Fruit fly (Drosophila melanogaster): ENCODE results near the gene lmgB.

Gene lmgB

DNA sequence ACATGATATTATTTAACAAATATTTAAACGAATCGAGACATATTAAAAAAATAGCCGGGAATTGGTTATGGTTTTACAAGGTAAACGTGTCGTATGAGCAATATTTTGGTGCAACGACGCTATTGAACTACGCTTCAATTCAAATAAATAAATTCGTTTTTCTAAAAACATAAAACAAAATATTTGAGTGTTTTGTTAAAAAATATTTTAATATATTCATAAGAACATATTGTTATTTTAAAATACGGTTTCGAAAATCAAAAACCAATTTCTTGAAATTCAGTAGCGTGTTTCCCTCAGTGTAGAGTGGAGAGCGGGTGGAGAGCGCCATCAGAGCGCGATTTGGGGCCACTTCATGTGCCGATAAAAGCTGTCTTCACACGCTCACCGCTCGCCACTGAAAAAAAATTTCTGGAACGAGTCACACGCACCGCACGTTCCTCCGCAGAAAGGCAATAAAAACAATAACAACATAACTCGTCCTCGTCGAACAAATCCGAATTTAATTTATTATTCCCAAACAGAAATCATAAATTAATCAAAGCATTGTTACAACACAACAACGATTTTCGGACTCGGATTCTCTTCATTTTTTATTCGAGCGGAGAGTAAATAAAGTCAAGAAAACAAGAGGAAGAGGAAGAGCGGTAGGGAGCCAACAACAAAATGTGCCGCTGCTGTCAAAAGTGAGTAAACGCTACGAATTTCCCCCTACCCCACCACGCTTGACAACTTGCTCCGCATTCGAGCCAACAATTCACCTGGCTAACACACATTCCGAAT, 7.2 kb upstream of the lmgB start (continued):
- TF ChIP-seq CG11560 (tag; IDR thresholded peaks at IDR 0.05) = peak; percentile 74; the same call in 1 of the 3 replicates
- peak; percentile 78 for TF ChIP-seq ewg (GFP tag; optimal IDR thresholded peaks at IDR 0.05)
- no peak for TF ChIP-seq ham (GFP tag; IDR thresholded peaks at IDR 0.05)
- TF ChIP-seq grau (tag; optimal IDR thresholded peaks at IDR 0.05) = peak; percentile 91
- peak; percentile 92 for TF ChIP-seq D19A (tag; optimal IDR thresholded peaks at IDR 0.05)
- TF ChIP-seq CG14441 (GFP tag; IDR thresholded peaks at IDR 0.05) = peak; percentile 71
- TF ChIP-seq CG10565 (GFP tag; optimal IDR thresholded peaks at IDR 0.05) = peak; percentile 51
- TF ChIP-seq CG17612 (GFP tag; IDR thresholded peaks at IDR 0.05) = peak; percentile 9; the same call in 1 of the 2 replicates
- peak; percentile 87 for TF ChIP-seq salm (tag; optimal IDR thresholded peaks at IDR 0.05)
- TF ChIP-seq Blimp-1 (GFP tag; optimal IDR thresholded peaks at IDR 0.05) = peak; percentile 90
- TF ChIP-seq Rfx (GFP tag; IDR thresholded peaks at IDR 0.05) = peak; percentile 64
- peak; percentile 82 for TF ChIP-seq Sox102F (GFP tag; optimal IDR thresholded peaks at IDR 0.05)
- TF ChIP-seq CG9876 (GFP tag; optimal IDR thresholded peaks at IDR 0.05) = no peak
- TF ChIP-seq CG43689 (GFP tag; IDR thresholded peaks at IDR 0.05) = peak; percentile 61
- no peak for TF ChIP-seq crc (GFP tag; optimal IDR thresholded peaks at IDR 0.05)
- TF ChIP-seq Optix (GFP tag; IDR thresholded peaks at IDR 0.05) = peak; percentile 62; the same call in 2 of the 3 replicates
- peak; percentile 80 for TF ChIP-seq Xrp1 (GFP tag; IDR thresholded peaks at IDR 0.05)
- no peak for TF ChIP-seq bbx (GFP tag; IDR thresholded peaks at IDR 0.05; ENCODE audit: partially characterized antibody)
- TF ChIP-seq B-H1 (GFP tag; IDR thresholded peaks at IDR 0.05) = peak; percentile 43; the same call in 2 of the 3 replicates
- TF ChIP-seq nerfin-1 (tag; optimal IDR thresholded peaks at IDR 0.05) = peak; percentile 87
- no peak for TF ChIP-seq CG16863 (GFP tag; optimal IDR thresholded peaks at IDR 0.05)
- peak; percentile 96 for TF ChIP-seq CG9727 (GFP tag; optimal IDR thresholded peaks at IDR 0.05)
- peak; percentile 81 for TF ChIP-seq croc (GFP tag; conservative IDR thresholded peaks at IDR 0.05)
- TF ChIP-seq chinmo (GFP tag; IDR thresholded peaks at IDR 0.05; ENCODE audit: partially characterized antibody) = no peak
- peak; percentile 67 for TF ChIP-seq stc (GFP tag; IDR thresholded peaks at IDR 0.05)
- TF ChIP-seq dmrt99B (tag; optimal IDR thresholded peaks at IDR 0.05) = peak; percentile 96
- peak; percentile 70 for TF ChIP-seq CG7372 (GFP tag; IDR thresholded peaks at IDR 0.05)
- TF ChIP-seq CG2889 (GFP tag; IDR thresholded peaks at IDR 0.05) = no peak; the same call in 2 of the 3 replicates
- TF ChIP-seq ab (GFP tag; optimal IDR thresholded peaks at IDR 0.05) = peak; percentile 28
- no peak for TF ChIP-seq abd-A (tag; optimal IDR thresholded peaks at IDR 0.05)
- TF ChIP-seq CG12104 (GFP tag; optimal IDR thresholded peaks at IDR 0.05) = peak; percentile 93
- TF ChIP-seq crol (GFP tag; IDR thresholded peaks at IDR 0.05) = peak; percentile 79
- no peak for TF ChIP-seq CG8089 (GFP tag; optimal IDR thresholded peaks at IDR 0.05)
- no peak for TF ChIP-seq Atf-2 (GFP tag; optimal IDR thresholded peaks at IDR 0.05)
- no peak for TF ChIP-seq bowl (GFP tag; IDR thresholded peaks at IDR 0.05)
- TF ChIP-seq CG3065 (GFP tag; optimal IDR thresholded peaks at IDR 0.05) = peak; percentile 71
- TF ChIP-seq ro (GFP tag; IDR thresholded peaks at IDR 0.05) = peak; percentile 63; the same call in 1 of the 2 replicates
- TF ChIP-seq CG3847 (GFP tag; IDR thresholded peaks at IDR 0.05) = peak; percentile 78
- 0 out of 2 replicates have a peak, but pooled peaks have one; percentile 7 for TF ChIP-seq Bgb (GFP tag; IDR thresholded peaks at IDR 0.05; ENCODE audit: partially characterized antibody)
- TF ChIP-seq CG8765 (GFP tag; IDR thresholded peaks at IDR 0.05) = no peak
- peak; percentile 94 for TF ChIP-seq bcd (GFP tag; optimal IDR thresholded peaks at IDR 0.05)
- TF ChIP-seq ranshi (GFP tag; IDR thresholded peaks at IDR 0.05) = peak; percentile 69; the same call in 1 of the 2 replicates
- no peak for TF ChIP-seq ash1 (GFP tag; optimal IDR thresholded peaks at IDR 0.05)
- TF ChIP-seq CG15514 (GFP tag; optimal IDR thresholded peaks at IDR 0.05) = peak; percentile 74
- peak; percentile 35 for TF ChIP-seq NK7.1 (GFP tag; optimal IDR thresholded peaks at IDR 0.05)
- peak; percentile 76; the same call in 1 of the 3 replicates for TF ChIP-seq CG11093 (GFP tag; IDR thresholded peaks at IDR 0.05)
- TF ChIP-seq CG8359 (GFP tag; optimal IDR thresholded peaks at IDR 0.05; ENCODE audit: borderline replicate concordance) = peak; percentile 84
- peak; percentile 59 for TF ChIP-seq E2f2 (GFP tag; IDR thresholded peaks at IDR 0.05)
- TF ChIP-seq pho (GFP tag; optimal IDR thresholded peaks at IDR 0.05) = peak; percentile 66
